Fruit fly (Drosophila melanogaster) whole organism, embryonic: Measurements from ENCODE around the gene dysf.
A peak's percentile ranks its signal among the peaks of the same experiment; 100 is the strongest.

Experiments
- Aef1 ChIP-seq: fragments of 200-800 bp; sonication (Bioruptor generic); IDR thresholded peaks from 3 replicates; pipeline ENCODE4 v1.3.6; 2022; ENCODE audit warnings: missing biosample characterization, missing genetic modification characterization
- Bgb ChIP-seq: fragments of 200-800 bp; sonication (Bioruptor generic); IDR thresholded peaks from 2 replicates; pipeline ENCODE4 v1.3.6; 2022; ENCODE audit warnings: missing biosample characterization, missing genetic modification characterization; ENCODE audit not compliant: partially characterized antibody
- BtbVII ChIP-seq: fragments of 200-800 bp; sonication (Bioruptor generic); optimal IDR thresholded peaks from 3 replicates; lab custom pipeline; 2017; ENCODE audit warnings: missing biosample characterization, mild to moderate bottlenecking, missing genetic modification characterization
- Bteb2 ChIP-seq: fragments of 200-800 bp; sonication (Bioruptor generic); optimal IDR thresholded peaks from 2 replicates; lab custom pipeline; 2016; ENCODE audit warnings: missing biosample characterization, missing genetic modification characterization
- CG10543 ChIP-seq: fragments of 200-800 bp; sonication (Bioruptor generic); optimal IDR thresholded peaks from 3 replicates; lab custom pipeline; 2017; ENCODE audit warnings: missing biosample characterization, mild to moderate bottlenecking, missing genetic modification characterization, moderate library complexity
- CG10979 ChIP-seq: fragments of 200-800 bp; sonication (Bioruptor generic); optimal IDR thresholded peaks from 2 replicates; lab custom pipeline; 2018; ENCODE audit warnings: missing biosample characterization, mild to moderate bottlenecking, missing genetic modification characterization, moderate library complexity
- CG11093 ChIP-seq: fragments of 200-800 bp; sonication (Bioruptor generic); IDR thresholded peaks from 3 replicates; pipeline ENCODE4 v1.3.6; 2022; ENCODE audit warnings: missing biosample characterization, missing genetic modification characterization
- CG11504 ChIP-seq: fragments of 200-800 bp; sonication (Bioruptor generic); optimal IDR thresholded peaks from 3 replicates; lab custom pipeline; 2019; ENCODE audit warnings: missing biosample characterization, mild to moderate bottlenecking, missing genetic modification characterization, moderate library complexity
- CG11695 ChIP-seq: fragments of 200-800 bp; sonication (Bioruptor generic); IDR thresholded peaks from 3 replicates; pipeline ENCODE4 v1.3.6; 2022; ENCODE audit warnings: missing biosample characterization, missing genetic modification characterization
- CG11696 ChIP-seq: fragments of 200-800 bp; sonication (Bioruptor generic); IDR thresholded peaks from 2 replicates; pipeline ENCODE4 v1.3.6; 2022; ENCODE audit warnings: missing biosample characterization, missing genetic modification characterization
- CG11723 ChIP-seq: fragments of 200-800 bp; sonication (Bioruptor generic); optimal IDR thresholded peaks from 2 replicates; lab custom pipeline; 2017; ENCODE audit warnings: missing biosample characterization, mild to moderate bottlenecking, missing genetic modification characterization
- CG12104 ChIP-seq: fragments of 200-800 bp; sonication (Bioruptor generic); optimal IDR thresholded peaks from 3 replicates; lab custom pipeline; 2016; ENCODE audit warnings: missing biosample characterization, missing genetic modification characterization
- CG12299 ChIP-seq: fragments of 200-800 bp; sonication (Bioruptor generic); optimal IDR thresholded peaks from 2 replicates; lab custom pipeline; 2018; ENCODE audit warnings: missing biosample characterization, mild to moderate bottlenecking, missing genetic modification characterization
- CG12942 ChIP-seq: fragments of 200-800 bp; sonication (Bioruptor generic); optimal IDR thresholded peaks from 3 replicates; lab custom pipeline; 2016; ENCODE audit warnings: missing biosample characterization, missing genetic modification characterization
- CG14710 ChIP-seq: fragments of 200-800 bp; sonication (Bioruptor generic); optimal IDR thresholded peaks from 3 replicates; lab custom pipeline; 2019; ENCODE audit warnings: missing biosample characterization, mild to moderate bottlenecking, missing genetic modification characterization, moderate library complexity
- CG17912 ChIP-seq: fragments of 200-800 bp; sonication (Bioruptor generic); optimal IDR thresholded peaks from 2 replicates; lab custom pipeline; 2018; ENCODE audit warnings: missing biosample characterization, mild to moderate bottlenecking, missing genetic modification characterization
- CG2678 ChIP-seq: fragments of 200-800 bp; sonication (Bioruptor generic); optimal IDR thresholded peaks from 3 replicates; lab custom pipeline; 2019; ENCODE audit warnings: missing biosample characterization, mild to moderate bottlenecking, missing genetic modification characterization, moderate library complexity
- CG4730 ChIP-seq: fragments of 200-800 bp; sonication (Bioruptor generic); IDR thresholded peaks from 2 replicates; pipeline ENCODE4 v1.3.6; 2022; ENCODE audit warnings: missing biosample characterization, missing genetic modification characterization
- CG4854 ChIP-seq: fragments of 200-800 bp; sonication (Bioruptor generic); optimal IDR thresholded peaks from 2 replicates; lab custom pipeline; 2016; ENCODE audit warnings: missing biosample characterization, missing genetic modification characterization, inconsistent platforms
- CG6813 ChIP-seq: fragments of 200-800 bp; sonication (Bioruptor generic); optimal IDR thresholded peaks from 2 replicates; lab custom pipeline; 2017; ENCODE audit warnings: missing biosample characterization, missing genetic modification characterization, mild to moderate bottlenecking, moderate library complexity, missing genetic modification reagents
- CG9876 ChIP-seq: fragments of 200-800 bp; sonication (Bioruptor generic); optimal IDR thresholded peaks from 2 replicates; lab custom pipeline; 2016; ENCODE audit warnings: missing biosample characterization, missing genetic modification characterization
- Camta ChIP-seq: fragments of 200-800 bp; sonication (Bioruptor generic); optimal IDR thresholded peaks from 2 replicates; lab custom pipeline; 2016; ENCODE audit warnings: missing biosample characterization, missing genetic modification characterization
- E2f1 ChIP-seq: fragments of 200-800 bp; sonication (Bioruptor generic); IDR thresholded peaks from 2 replicates; pipeline ENCODE4 v1.3.6; 2022; ENCODE audit warnings: missing biosample characterization, missing genetic modification characterization
- Fer2 ChIP-seq: fragments of 200-800 bp; sonication (Bioruptor generic); optimal IDR thresholded peaks from 2 replicates; lab custom pipeline; 2018; ENCODE audit warnings: missing biosample characterization, mild to moderate bottlenecking, missing genetic modification characterization, moderate library complexity
- HmgZ ChIP-seq: fragments of 200-800 bp; sonication (Bioruptor generic); optimal IDR thresholded peaks from 2 replicates; lab custom pipeline; 2018; ENCODE audit warnings: missing biosample characterization, mild to moderate bottlenecking, missing genetic modification characterization
- Lhr ChIP-seq: fragments of 200-800 bp; sonication (Bioruptor generic); optimal IDR thresholded peaks from 3 replicates; lab custom pipeline; 2017; ENCODE audit warnings: mild to moderate bottlenecking, missing biosample characterization, missing genetic modification reagents, missing genetic modification characterization
- NK7.1 ChIP-seq: fragments of 200-800 bp; sonication (Bioruptor generic); optimal IDR thresholded peaks from 3 replicates; lab custom pipeline; 2016; ENCODE audit warnings: missing biosample characterization, missing genetic modification characterization
- Nf-YC ChIP-seq: fragments of 200-800 bp; optimal IDR thresholded peaks from 3 replicates; lab custom pipeline; 2019; ENCODE audit warnings: missing biosample characterization, mild to moderate bottlenecking, missing genetic modification characterization, moderate library complexity
- Poxn ChIP-seq: fragments of 200-800 bp; sonication (Bioruptor generic); IDR thresholded peaks from 2 replicates; pipeline ENCODE4 v1.3.6; 2022; ENCODE audit warnings: missing biosample characterization, missing genetic modification characterization
- Ptx1 ChIP-seq: fragments of 200-800 bp; sonication (Bioruptor generic); IDR thresholded peaks from 2 replicates; pipeline ENCODE4 v1.3.6; 2022; ENCODE audit warnings: missing biosample characterization, missing genetic modification characterization
- Sin3A ChIP-seq: fragments of >200 bp; optimal IDR thresholded peaks from 2 replicates; lab custom pipeline; 2018
- ase ChIP-seq: fragments of 200-800 bp; sonication (Bioruptor generic); IDR thresholded peaks from 3 replicates; pipeline ENCODE4 v1.3.6; 2022; ENCODE audit warnings: missing biosample characterization, missing genetic modification characterization
- bsh ChIP-seq, 2 experiments: fragments of 200-800 bp; sonication (Bioruptor generic); optimal IDR thresholded peaks; 2 replicates each; lab custom pipeline; 2017 to 2018; ENCODE audit warnings: mild to moderate bottlenecking in 2 of 2, missing biosample characterization in 2 of 2, missing genetic modification characterization in 2 of 2, moderate library complexity in 1 of 2
- chif ChIP-seq, 2 experiments: fragments of 200-800 bp; sonication (Bioruptor generic); optimal IDR thresholded peaks; 3 replicates each; lab custom pipeline; 2016; ENCODE audit warnings: missing biosample characterization in 2 of 2, missing genetic modification characterization in 2 of 2
- dati ChIP-seq: fragments of 200-800 bp; sonication (Bioruptor generic); IDR thresholded peaks from 2 replicates; pipeline ENCODE4 v1.3.6; 2022; ENCODE audit warnings: missing biosample characterization, missing genetic modification characterization
- dmrt11E ChIP-seq: fragments of 200-800 bp; sonication (Bioruptor generic); optimal IDR thresholded peaks from 3 replicates; lab custom pipeline; 2018; ENCODE audit warnings: missing biosample characterization, mild to moderate bottlenecking, missing genetic modification characterization, moderate library complexity
- dpn ChIP-seq, 2 experiments: fragments of 200-800 bp; sonication (Bioruptor generic); optimal IDR thresholded peaks; 3 replicates each; lab custom pipeline; 2016; ENCODE audit warnings: missing biosample characterization in 2 of 2, missing genetic modification characterization in 2 of 2
- dysf ChIP-seq: fragments of 200-800 bp; sonication (Bioruptor generic); IDR thresholded peaks from 3 replicates; pipeline ENCODE4 v1.3.6; 2022; ENCODE audit warnings: missing biosample characterization, missing genetic modification characterization
- en ChIP-seq: fragments of 200-800 bp; sonication (Bioruptor generic); optimal IDR thresholded peaks from 2 replicates; lab custom pipeline; 2016; ENCODE audit warnings: missing biosample characterization, missing genetic modification characterization
- eyg ChIP-seq: fragments of 200-800 bp; sonication (Bioruptor generic); optimal IDR thresholded peaks from 3 replicates; lab custom pipeline; 2016; ENCODE audit warnings: missing biosample characterization, missing genetic modification characterization
- fd64A ChIP-seq: fragments of 200-800 bp; sonication (Bioruptor generic); optimal IDR thresholded peaks from 3 replicates; lab custom pipeline; 2018; ENCODE audit warnings: missing biosample characterization, mild to moderate bottlenecking, missing genetic modification characterization
- gce ChIP-seq: fragments of 200-800 bp; sonication (Bioruptor generic); IDR thresholded peaks from 3 replicates; pipeline ENCODE4 v1.3.6; 2022; ENCODE audit warnings: missing biosample characterization, missing genetic modification characterization
- hth ChIP-seq: fragments of >200 bp; optimal IDR thresholded peaks from 2 replicates; lab custom pipeline; 2017; ENCODE audit warnings: inconsistent platforms
- maf-S ChIP-seq: fragments of 200-800 bp; sonication (Bioruptor generic); optimal IDR thresholded peaks from 2 replicates; lab custom pipeline; 2016; ENCODE audit warnings: missing biosample characterization, missing genetic modification characterization
- mam ChIP-seq: fragments of 200-800 bp; sonication (Bioruptor generic); optimal IDR thresholded peaks from 3 replicates; lab custom pipeline; 2016; ENCODE audit warnings: missing biosample characterization, missing genetic modification characterization
- onecut ChIP-seq: fragments of 200-800 bp; sonication (Bioruptor generic); IDR thresholded peaks from 2 replicates; pipeline ENCODE4 v1.3.6; 2022; ENCODE audit warnings: missing biosample characterization, missing genetic modification characterization
- otp ChIP-seq: fragments of 200-800 bp; sonication (Bioruptor generic); IDR thresholded peaks from 3 replicates; pipeline ENCODE4, ENCODE4 v1.3.6; 2022; ENCODE audit warnings: missing biosample characterization, missing genetic modification characterization
- pfk ChIP-seq: fragments of 200-800 bp; sonication (Bioruptor generic); optimal IDR thresholded peaks from 2 replicates; lab custom pipeline; 2018; ENCODE audit warnings: missing biosample characterization, mild to moderate bottlenecking, missing genetic modification characterization, moderate library complexity
- schlank ChIP-seq: fragments of 200-800 bp; sonication (Bioruptor generic); optimal IDR thresholded peaks from 2 replicates; lab custom pipeline; 2018; ENCODE audit warnings: missing biosample characterization, mild to moderate bottlenecking, missing genetic modification characterization
- sug ChIP-seq: fragments of 200-800 bp; optimal IDR thresholded peaks from 2 replicates; lab custom pipeline; 2019; ENCODE audit warnings: missing biosample characterization, mild to moderate bottlenecking, missing genetic modification characterization, moderate library complexity
- vvl ChIP-seq: fragments of 200-800 bp; sonication (Bioruptor generic); IDR thresholded peaks from 2 replicates; pipeline ENCODE4 v1.3.6; 2022; ENCODE audit warnings: missing biosample characterization, missing genetic modification characterization
- z ChIP-seq: fragments of 200-800 bp; sonication (Bioruptor generic); IDR thresholded peaks from 3 replicates; pipeline ENCODE4 v1.3.6; 2022; ENCODE audit warnings: missing biosample characterization, missing genetic modification characterization

Gene dysf

dm6 chr3R:26130586-26130985, 32.1 kb upstream of the dysf start (continued):
- TF ChIP-seq ase (GFP tag; lab: Robert Waterston, UW) (no peak), maf-S (GFP tag; lab: Kevin White, UChicago) (peak; percentile 9), z (0 out of 3 replicates have a peak, but pooled peaks have one; percentile 27), CG11093 (GFP tag; lab: Robert Waterston, UW) (no peak), vvl (GFP tag; lab: Robert Waterston, UW) (no peak; the same call in 1 of the 2 replicates), sug (tag; lab: Kevin White, UChicago) (peak; percentile 12), Ptx1 (GFP tag; lab: Robert Waterston, UW) (no peak), E2f1 (GFP tag; lab: Robert Waterston, UW) (no peak), CG6813 (GFP tag; lab: Kevin White, UChicago) (peak; percentile 43), gce (peak; percentile 67; the same call in 1 of the 3 replicates), Poxn (GFP tag; lab: Robert Waterston, UW) (no peak), CG2678 (tag; lab: Kevin White, UChicago) (peak; percentile 62), CG10543 (peak; percentile 41), BtbVII (GFP tag; lab: Kevin White, UChicago) (peak; percentile 25), CG12104 (GFP tag; lab: Kevin White, UChicago) (peak; percentile 1), hth (lab: Kevin White, UChicago) (no peak), CG17912 (peak; percentile 70), Nf-YC (tag; lab: Kevin White, UChicago) (peak; percentile 7), Bgb (GFP tag; lab: Robert Waterston, UW) (no peak), CG11723 (no peak), bsh (GFP tag; optimal IDR thresholded peaks at IDR 0.05; lab: Kevin White, UChicago) (peak in 1 of 2 experiments; percentile 63), chif (GFP tag; optimal IDR thresholded peaks at IDR 0.05; lab: Kevin White, UChicago) (peak in 1 of 2 experiments; percentile 43), otp (GFP tag; lab: Robert Waterston, UW) (peak; percentile 59; the same call in 1 of the 3 replicates), CG11504 (tag; lab: Kevin White, UChicago) (peak; percentile 66), CG9876 (peak; percentile 13), mam (GFP tag; lab: Kevin White, UChicago) (peak; percentile 19), dpn (GFP tag; optimal IDR thresholded peaks at IDR 0.05; lab: Kevin White, UChicago) (peak; percentile 4 to 36), Aef1 (GFP tag; lab: Robert Waterston, UW) (no peak), dmrt11E (no peak), CG11696 (GFP tag; lab: Robert Waterston, UW) (no peak; the same call in 1 of the 2 replicates), HmgZ (tag; lab: Kevin White, UChicago) (no peak), dati (no peak), dysf (GFP tag; lab: Robert Waterston, UW) (0 out of 3 replicates have a peak, but pooled peaks have one; percentile 20), Camta (GFP tag; lab: Kevin White, UChicago) (peak; percentile 35), Sin3A (no peak), Fer2 (tag; lab: Kevin White, UChicago) (no peak), schlank (tag; lab: Kevin White, UChicago) (peak; percentile 39), Lhr (GFP tag; lab: Kevin White, UChicago) (no peak), CG12299 (tag; lab: Kevin White, UChicago) (peak; percentile 34), CG14710 (tag; lab: Kevin White, UChicago) (no peak), CG11695 (GFP tag; lab: Robert Waterston, UW) (peak; percentile 46; the same call in 2 of the 3 replicates), NK7.1 (GFP tag; lab: Kevin White, UChicago) (no peak), pfk (GFP tag; lab: Kevin White, UChicago) (peak; percentile 3), fd64A (GFP tag; lab: Kevin White, UChicago) (peak; percentile 44), Bteb2 (GFP tag; lab: Kevin White, UChicago) (peak; percentile 26), CG4854 (GFP tag; lab: Kevin White, UChicago) (peak; percentile 47), CG4730 (GFP tag; lab: Robert Waterston, UW) (0 out of 2 replicates have a peak, but pooled peaks have one; percentile 29), CG12942 (GFP tag; lab: Kevin White, UChicago) (peak; percentile 32), CG10979 (tag; lab: Kevin White, UChicago) (no peak), eyg (GFP tag; lab: Kevin White, UChicago) (no peak), onecut (GFP tag; lab: Robert Waterston, UW) (peak; percentile 62; the same call in 1 of the 2 replicates), en (no peak)
